Worm (Caenorhabditis elegans) whole organism, young adult: ENCODE data around the gene xbx-3.

Experiments used
- Y95B8A.8 ChIP-seq: fragments of 200-800 bp; sonication (Bioruptor generic); IDR thresholded peaks from 2 replicates; pipeline ENCODE4 v1.3.6; 2022; ENCODE audit warnings: missing genetic modification reagents, missing genetic modification characterization, missing compliant biosample characterization
- ZK185.1 ChIP-seq: sonication (generic microtip); optimal IDR thresholded peaks from 2 replicates; lab custom pipeline; 2016; ENCODE audit warnings: mild to moderate bottlenecking, missing genetic modification characterization, missing compliant biosample characterization; ENCODE audit not compliant: poor library complexity, severe bottlenecking
- gei-17 ChIP-seq: fragments of 200-800 bp; sonication (Bioruptor generic); optimal IDR thresholded peaks from 2 replicates; lab custom pipeline; 2018; ENCODE audit warnings: mild to moderate bottlenecking, missing genetic modification characterization, missing compliant biosample characterization
- lir-1 ChIP-seq: fragments of 200-800 bp; sonication (Bioruptor generic); conservative IDR thresholded peaks from 2 replicates; pipeline ENCODE4 v1.3.6; 2022; ENCODE audit warnings: missing genetic modification reagents, missing genetic modification characterization, missing compliant biosample characterization
- nhr-90 ChIP-seq: sonication (generic microtip); optimal IDR thresholded peaks from 2 replicates; lab custom pipeline; 2016; ENCODE audit warnings: missing genotype, mild to moderate bottlenecking, missing genetic modification characterization, missing compliant biosample characterization
- pbrm-1 ChIP-seq: fragments of 200-800 bp; sonication (Bioruptor generic); IDR thresholded peaks from 2 replicates; pipeline ENCODE4 v1.3.6; 2022; ENCODE audit warnings: missing genetic modification reagents, missing genetic modification characterization, missing compliant biosample characterization
- repo-1 ChIP-seq: sonication (generic microtip); optimal IDR thresholded peaks from 2 replicates; lab custom pipeline; 2017; ENCODE audit warnings: mild to moderate bottlenecking, missing genetic modification characterization, missing compliant biosample characterization
- tbx-9 ChIP-seq: sonication (generic microtip); optimal IDR thresholded peaks from 2 replicates; lab custom pipeline; 2016; ENCODE audit warnings: borderline replicate concordance, missing genetic modification characterization, inconsistent platforms, missing compliant biosample characterization
- unc-62 ChIP-seq: fragments of 150-350 bp; optimal IDR thresholded peaks from 2 replicates; lab custom pipeline; 2014; ENCODE audit warnings: missing biosample characterization, missing genetic modification reagents, missing genetic modification characterization
- xnd-1 ChIP-seq: sonication (generic microtip); optimal IDR thresholded peaks from 2 replicates; lab custom pipeline; 2016; ENCODE audit warnings: missing genotype, missing genetic modification reagents, missing genetic modification characterization, missing compliant biosample characterization

ce11 chrIII:10006734-10007348, 28.9 kb upstream of the xbx-3 start, which contains the start of gene C05B5.8:
- TF ChIP-seq gei-17 (GFP tag; lab: Kevin White, UChicago) (no peak), pbrm-1 (GFP tag; lab: Robert Waterston, UW) (no peak), nhr-90 (tag; lab: Kevin White, UChicago) (no peak), unc-62 (GFP tag; lab: Kevin White, UChicago) (no peak), Y95B8A.8 (GFP tag; lab: Robert Waterston, UW) (no peak), lir-1 (GFP tag; lab: Robert Waterston, UW) (no peak), tbx-9 (tag; lab: Kevin White, UChicago) (no peak), xnd-1 (tag; lab: Kevin White, UChicago) (no peak), repo-1 (tag; lab: Kevin White, UChicago) (no peak), ZK185.1 (tag; lab: Kevin White, UChicago) (no peak)
